Fruit fly (Drosophila melanogaster) whole organism, embryonic: ENCODE measurements around the gene Dad1.

Experiments
- ATbp ChIP-seq: fragments of 200-800 bp; sonication (Bioruptor generic); optimal IDR thresholded peaks from 2 replicates; lab custom pipeline; 2017; ENCODE audit warnings: missing biosample characterization, mild to moderate bottlenecking, missing genetic modification characterization, missing genetic modification reagents
- Atf-2 ChIP-seq: fragments of 200-800 bp; sonication (Bioruptor generic); optimal IDR thresholded peaks from 2 replicates; lab custom pipeline; 2016; ENCODE audit warnings: missing biosample characterization, missing genetic modification characterization
- B-H1 ChIP-seq: fragments of 200-800 bp; sonication (Bioruptor generic); IDR thresholded peaks from 3 replicates; pipeline ENCODE4 v1.3.6; 2022; ENCODE audit warnings: missing biosample characterization, missing genetic modification characterization
- Bteb2 ChIP-seq: fragments of 200-800 bp; sonication (Bioruptor generic); optimal IDR thresholded peaks from 2 replicates; lab custom pipeline; 2016; ENCODE audit warnings: missing biosample characterization, missing genetic modification characterization
- CG10543 ChIP-seq: fragments of 200-800 bp; sonication (Bioruptor generic); optimal IDR thresholded peaks from 3 replicates; lab custom pipeline; 2017; ENCODE audit warnings: missing biosample characterization, mild to moderate bottlenecking, missing genetic modification characterization, moderate library complexity
- CG11093 ChIP-seq: fragments of 200-800 bp; sonication (Bioruptor generic); IDR thresholded peaks from 3 replicates; pipeline ENCODE4 v1.3.6; 2022; ENCODE audit warnings: missing biosample characterization, missing genetic modification characterization
- CG15514 ChIP-seq: fragments of 200-800 bp; sonication (Bioruptor generic); optimal IDR thresholded peaks from 3 replicates; lab custom pipeline; 2017; ENCODE audit warnings: missing biosample characterization, missing genetic modification characterization, mild to moderate bottlenecking, moderate library complexity, missing genetic modification reagents
- CG1602 ChIP-seq: fragments of 200-800 bp; sonication (Bioruptor generic); optimal IDR thresholded peaks from 3 replicates; lab custom pipeline; 2016; ENCODE audit warnings: missing biosample characterization, missing genetic modification characterization
- CG17385 ChIP-seq: fragments of 200-800 bp; sonication (Bioruptor generic); optimal IDR thresholded peaks from 3 replicates; lab custom pipeline; 2018; ENCODE audit warnings: missing biosample characterization, mild to moderate bottlenecking, missing genetic modification characterization
- CG18599 ChIP-seq: fragments of 200-800 bp; sonication (Bioruptor generic); optimal IDR thresholded peaks from 3 replicates; lab custom pipeline; 2017; ENCODE audit warnings: missing biosample characterization, missing genetic modification characterization, mild to moderate bottlenecking, moderate library complexity, missing genetic modification reagents
- CG3065 ChIP-seq: fragments of 200-800 bp; sonication (Bioruptor generic); optimal IDR thresholded peaks from 2 replicates; lab custom pipeline; 2016; ENCODE audit warnings: missing biosample characterization, missing genetic modification characterization
- CG31441 ChIP-seq: fragments of 200-800 bp; sonication (Bioruptor generic); IDR thresholded peaks from 2 replicates; pipeline ENCODE4 v1.3.6; 2022; ENCODE audit warnings: missing biosample characterization, missing genetic modification characterization
- CG4360 ChIP-seq: fragments of 200-800 bp; sonication (Bioruptor generic); IDR thresholded peaks from 2 replicates; pipeline ENCODE4 v1.3.6; 2022; ENCODE audit warnings: missing biosample characterization, missing genetic modification characterization
- CG4730 ChIP-seq: fragments of 200-800 bp; sonication (Bioruptor generic); IDR thresholded peaks from 2 replicates; pipeline ENCODE4 v1.3.6; 2022; ENCODE audit warnings: missing biosample characterization, missing genetic modification characterization
- CG7271 ChIP-seq: fragments of 200-800 bp; sonication (Bioruptor generic); optimal IDR thresholded peaks from 2 replicates; lab custom pipeline; 2018; ENCODE audit warnings: missing biosample characterization, mild to moderate bottlenecking, missing genetic modification characterization, moderate library complexity
- CG8924 ChIP-seq: fragments of 200-800 bp; optimal IDR thresholded peaks from 3 replicates; lab custom pipeline; 2019; ENCODE audit warnings: missing biosample characterization, mild to moderate bottlenecking, missing genetic modification characterization, moderate library complexity
- CHES-1-like ChIP-seq: fragments of 200-800 bp; sonication (Bioruptor generic); optimal IDR thresholded peaks from 2 replicates; lab custom pipeline; 2016; ENCODE audit warnings: missing biosample characterization, missing genetic modification characterization
- Elba2 ChIP-seq: fragments of 200-800 bp; sonication (Bioruptor generic); optimal IDR thresholded peaks from 3 replicates; lab custom pipeline; 2016; ENCODE audit warnings: missing biosample characterization, missing genetic modification characterization
- Hand ChIP-seq: fragments of 200-800 bp; sonication (Bioruptor generic); optimal IDR thresholded peaks from 2 replicates; lab custom pipeline; 2017; ENCODE audit warnings: mild to moderate bottlenecking, missing biosample characterization, missing genetic modification reagents, missing genetic modification characterization
- Lim3 ChIP-seq: fragments of 200-800 bp; sonication (Bioruptor generic); IDR thresholded peaks from 2 replicates; pipeline ENCODE4 v1.3.6; 2022; ENCODE audit warnings: missing biosample characterization, missing genetic modification characterization
- NfI ChIP-seq: fragments of 200-800 bp; sonication (Bioruptor generic); optimal IDR thresholded peaks from 3 replicates; lab custom pipeline; 2018; ENCODE audit warnings: missing biosample characterization, mild to moderate bottlenecking, missing genetic modification characterization, moderate library complexity
- Rx ChIP-seq: fragments of 200-800 bp; sonication (Bioruptor generic); IDR thresholded peaks from 2 replicates; pipeline ENCODE4 v1.3.6; 2022; ENCODE audit warnings: missing biosample characterization, missing genetic modification characterization
- Sox100B ChIP-seq: fragments of 200-800 bp; sonication (Bioruptor generic); optimal IDR thresholded peaks from 3 replicates; lab custom pipeline; 2018; ENCODE audit warnings: missing biosample characterization, mild to moderate bottlenecking, missing genetic modification characterization
- Stat92E ChIP-seq, 3 experiments: fragments of >200 bp in 2 of 3; fragments of 200-800 bp in 1 of 3; sonication (Bioruptor generic) in 1 of 3; optimal IDR thresholded peaks; 2 replicates each; lab custom pipeline; 2017 to 2019; ENCODE audit warnings: missing biosample characterization in 3 of 3, missing genetic modification characterization in 3 of 3, mild to moderate bottlenecking in 1 of 3, moderate library complexity in 1 of 3
- Xbp1 ChIP-seq: fragments of 200-800 bp; sonication (Bioruptor generic); optimal IDR thresholded peaks from 3 replicates; lab custom pipeline; 2016; ENCODE audit warnings: missing biosample characterization, mild to moderate bottlenecking, missing genetic modification characterization
- abd-A ChIP-seq: fragments of 200-800 bp; sonication (Bioruptor generic); optimal IDR thresholded peaks from 3 replicates; lab custom pipeline; 2019; ENCODE audit warnings: missing biosample characterization, mild to moderate bottlenecking, missing genetic modification characterization, moderate library complexity
- caup ChIP-seq: fragments of 200-800 bp; sonication (Bioruptor generic); optimal IDR thresholded peaks from 3 replicates; lab custom pipeline; 2017; ENCODE audit warnings: missing biosample characterization, mild to moderate bottlenecking, missing genetic modification characterization, moderate library complexity; ENCODE audit not compliant: severe bottlenecking
- chif ChIP-seq, 2 experiments: fragments of 200-800 bp; sonication (Bioruptor generic); optimal IDR thresholded peaks; 3 replicates each; lab custom pipeline; 2016; ENCODE audit warnings: missing biosample characterization in 2 of 2, missing genetic modification characterization in 2 of 2
- chn ChIP-seq: fragments of 200-800 bp; sonication (Bioruptor generic); optimal IDR thresholded peaks from 2 replicates; lab custom pipeline; 2016; ENCODE audit warnings: missing biosample characterization, missing genetic modification characterization
- crc ChIP-seq: fragments of 200-800 bp; sonication (Bioruptor generic); optimal IDR thresholded peaks from 2 replicates; lab custom pipeline; 2016; ENCODE audit warnings: missing biosample characterization, missing genetic modification characterization
- da ChIP-seq: fragments of 200-800 bp; sonication (Bioruptor generic); optimal IDR thresholded peaks from 2 replicates; lab custom pipeline; 2016; ENCODE audit warnings: missing biosample characterization, missing genetic modification characterization
- emc ChIP-seq: fragments of 200-800 bp; sonication (Bioruptor generic); optimal IDR thresholded peaks from 2 replicates; lab custom pipeline; 2016; ENCODE audit warnings: missing biosample characterization, missing genetic modification characterization
- eve ChIP-seq, 2 experiments: fragments of >200 bp; optimal IDR thresholded peaks; 2 replicates each; lab custom pipeline; 2017; ENCODE audit warnings: missing biosample characterization in 2 of 2, missing genetic modification characterization in 2 of 2
- exex ChIP-seq: fragments of 200-800 bp; sonication (Bioruptor generic); optimal IDR thresholded peaks from 4 replicates; lab custom pipeline; 2018; ENCODE audit warnings: missing biosample characterization, mild to moderate bottlenecking, missing genetic modification characterization, moderate library complexity
- fd96Cb ChIP-seq: fragments of 200-800 bp; sonication (Bioruptor generic); optimal IDR thresholded peaks from 2 replicates; lab custom pipeline; 2018; ENCODE audit warnings: missing biosample characterization, mild to moderate bottlenecking, missing genetic modification characterization, moderate library complexity
- fu2 ChIP-seq: fragments of 200-800 bp; sonication (Bioruptor generic); optimal IDR thresholded peaks from 2 replicates; lab custom pipeline; 2016; ENCODE audit warnings: missing biosample characterization, missing genetic modification characterization
- gcm2 ChIP-seq: fragments of 200-800 bp; sonication (Bioruptor generic); optimal IDR thresholded peaks from 2 replicates; lab custom pipeline; 2016; ENCODE audit warnings: missing biosample characterization, missing genetic modification characterization
- gsb-n ChIP-seq: fragments of 200-800 bp; sonication (Bioruptor generic); optimal IDR thresholded peaks from 3 replicates; lab custom pipeline; 2018; ENCODE audit warnings: missing biosample characterization, mild to moderate bottlenecking, missing genetic modification characterization
- ind ChIP-seq: fragments of 200-800 bp; sonication (Bioruptor generic); optimal IDR thresholded peaks from 3 replicates; lab custom pipeline; 2016; ENCODE audit warnings: missing biosample characterization, missing genetic modification characterization
- ken ChIP-seq: fragments of 200-800 bp; sonication (Bioruptor generic); IDR thresholded peaks from 3 replicates; pipeline ENCODE4 v1.3.6; 2022; ENCODE audit warnings: missing biosample characterization, missing genetic modification characterization
- lbe ChIP-seq: fragments of 200-800 bp; sonication (Bioruptor generic); optimal IDR thresholded peaks from 2 replicates; lab custom pipeline; 2016; ENCODE audit warnings: missing biosample characterization, mild to moderate bottlenecking, missing genetic modification characterization
- nerfin-1 ChIP-seq: fragments of 200-800 bp; sonication (Bioruptor generic); optimal IDR thresholded peaks from 3 replicates; lab custom pipeline; 2019; ENCODE audit warnings: missing biosample characterization, mild to moderate bottlenecking, missing genetic modification characterization, moderate library complexity
- pho ChIP-seq: fragments of 200-800 bp; sonication (Bioruptor generic); optimal IDR thresholded peaks from 2 replicates; lab custom pipeline; 2016; ENCODE audit warnings: missing biosample characterization, missing genetic modification characterization
- pros ChIP-seq: fragments of 200-800 bp; sonication (Bioruptor generic); optimal IDR thresholded peaks from 3 replicates; lab custom pipeline; 2019; ENCODE audit warnings: missing biosample characterization, mild to moderate bottlenecking, missing genetic modification characterization, moderate library complexity
- rib ChIP-seq: fragments of 200-800 bp; sonication (Bioruptor generic); IDR thresholded peaks from 2 replicates; pipeline ENCODE4 v1.3.6; 2022; ENCODE audit warnings: missing biosample characterization, missing genetic modification characterization
- row ChIP-seq: fragments of 200-800 bp; sonication (Bioruptor generic); IDR thresholded peaks from 3 replicates; pipeline ENCODE4 v1.3.6; 2022; ENCODE audit warnings: missing biosample characterization, missing genetic modification characterization
- schlank ChIP-seq: fragments of 200-800 bp; sonication (Bioruptor generic); optimal IDR thresholded peaks from 2 replicates; lab custom pipeline; 2018; ENCODE audit warnings: missing biosample characterization, mild to moderate bottlenecking, missing genetic modification characterization
- usp ChIP-seq: fragments of >200 bp; optimal IDR thresholded peaks from 2 replicates; lab custom pipeline; 2017; ENCODE audit warnings: missing biosample characterization, missing genetic modification characterization
- wek ChIP-seq: fragments of 200-800 bp; sonication (Bioruptor generic); optimal IDR thresholded peaks from 3 replicates; lab custom pipeline; 2018; ENCODE audit warnings: missing biosample characterization, mild to moderate bottlenecking, missing genetic modification characterization, moderate library complexity
- zfh1 ChIP-seq: fragments of 200-800 bp; sonication (Bioruptor generic); IDR thresholded peaks from 3 replicates; pipeline ENCODE4 v1.3.6; 2022; ENCODE audit warnings: missing biosample characterization, missing genetic modification characterization

Dad1 gene

dm6 chr2L:8361204-8361952 lies 22.6 kb downstream of the Dad1 start (continued):
- no peak for TF ChIP-seq chn
- TF ChIP-seq rib (GFP tag; lab: Robert Waterston, UW) = no peak
- TF ChIP-seq Sox100B (GFP tag; lab: Kevin White, UChicago) = peak; percentile 10
- peak; percentile 44 for TF ChIP-seq ATbp (GFP tag; lab: Kevin White, UChicago)
- TF ChIP-seq CG7271 (tag; lab: Kevin White, UChicago) = no peak
- TF ChIP-seq ken (GFP tag; lab: Robert Waterston, UW) = no peak
- TF ChIP-seq abd-A (tag; lab: Kevin White, UChicago) = no peak
- TF ChIP-seq fu2 (GFP tag; lab: Kevin White, UChicago) = no peak
- TF ChIP-seq Stat92E (GFP tag; optimal IDR thresholded peaks at IDR 0.05; lab: Kevin White, UChicago) = no peak
- TF ChIP-seq Bteb2 (GFP tag; lab: Kevin White, UChicago) = no peak
- peak; percentile 8 for TF ChIP-seq exex (tag; lab: Kevin White, UChicago)
- peak; percentile 15 for TF ChIP-seq pho
- TF ChIP-seq CHES-1-like = peak; percentile 10
- TF ChIP-seq ind (GFP tag; lab: Kevin White, UChicago) = peak; percentile 2
- peak; percentile 26 for TF ChIP-seq lbe
- TF ChIP-seq crc (GFP tag; lab: Kevin White, UChicago) = peak; percentile 4
- TF ChIP-seq row (GFP tag; lab: Robert Waterston, UW) = peak; percentile 41; the same call in 2 of the 3 replicates
- no peak for TF ChIP-seq CG15514 (GFP tag; lab: Kevin White, UChicago)
- TF ChIP-seq CG3065 (GFP tag; lab: Kevin White, UChicago) = no peak
- no peak for TF ChIP-seq B-H1 (GFP tag; lab: Robert Waterston, UW)
- TF ChIP-seq CG10543 (GFP tag; lab: Kevin White, UChicago) = no peak
- no peak for TF ChIP-seq gsb-n (tag; lab: Kevin White, UChicago)
- TF ChIP-seq CG17385 = peak; percentile 10
- no peak for TF ChIP-seq wek (GFP tag; lab: Kevin White, UChicago)
- peak; percentile 51 for TF ChIP-seq pros (GFP tag; lab: Kevin White, UChicago)
- TF ChIP-seq CG18599 (GFP tag; lab: Kevin White, UChicago) = peak; percentile 53
- TF ChIP-seq gcm2 (GFP tag; lab: Kevin White, UChicago) = no peak
- no peak for TF ChIP-seq schlank (tag; lab: Kevin White, UChicago)
- peak; percentile 27 for TF ChIP-seq fd96Cb (tag; lab: Kevin White, UChicago)
- no peak for TF ChIP-seq emc (GFP tag; lab: Kevin White, UChicago)
- peak; percentile 23 for TF ChIP-seq Xbp1 (GFP tag; lab: Kevin White, UChicago)
- no peak for TF ChIP-seq Rx (GFP tag; lab: Robert Waterston, UW)
- peak; percentile 10 for TF ChIP-seq Atf-2
- no peak for TF ChIP-seq Elba2 (GFP tag; lab: Kevin White, UChicago)
- no peak for TF ChIP-seq CG11093 (GFP tag; lab: Robert Waterston, UW)
- no peak for TF ChIP-seq eve (GFP tag; optimal IDR thresholded peaks at IDR 0.05; lab: Kevin White, UChicago)
- TF ChIP-seq da (GFP tag; lab: Kevin White, UChicago) = no peak
- peak; percentile 19 for TF ChIP-seq CG1602 (GFP tag; lab: Kevin White, UChicago)
- TF ChIP-seq CG4730 (GFP tag; lab: Robert Waterston, UW) = no peak
- no peak for TF ChIP-seq NfI (GFP tag; lab: Kevin White, UChicago)
- no peak for TF ChIP-seq caup (GFP tag; lab: Kevin White, UChicago)
- TF ChIP-seq Hand (GFP tag; lab: Kevin White, UChicago) = no peak
- 0 out of 2 replicates have a peak, but pooled peaks have one; percentile 20 for TF ChIP-seq CG31441 (GFP tag; lab: Robert Waterston, UW)
- TF ChIP-seq CG4360 (GFP tag; lab: Robert Waterston, UW) = no peak
- no peak for TF ChIP-seq zfh1 (GFP tag; lab: Robert Waterston, UW)
- no peak for TF ChIP-seq usp (GFP tag; lab: Kevin White, UChicago)
- TF ChIP-seq nerfin-1 (tag; lab: Kevin White, UChicago) = no peak
- peak; percentile 20 for TF ChIP-seq CG8924 (tag; lab: Kevin White, UChicago)
- TF ChIP-seq Lim3 (GFP tag; lab: Robert Waterston, UW) = no peak
- TF ChIP-seq chif (GFP tag; optimal IDR thresholded peaks at IDR 0.05; lab: Kevin White, UChicago) = no peak
